Fruit fly (Drosophila melanogaster): Measurements from ENCODE around the gene CG13937.
A peak's percentile ranks its signal among the peaks of the same experiment; 100 is the strongest.

The CG13937 gene

dm6 chr3L:1868841-1869240 is 14.0 kb downstream of the CG13937 start (continued):
- TF ChIP-seq Bteb2 (GFP tag; optimal IDR thresholded peaks at IDR 0.05) (no peak), Side (GFP tag; optimal IDR thresholded peaks at IDR 0.05) (no peak), en (GFP tag; optimal IDR thresholded peaks at IDR 0.05) (no peak), CG12744 (GFP tag; optimal IDR thresholded peaks at IDR 0.05) (no peak), CoRest (tag; optimal IDR thresholded peaks at IDR 0.05) (no peak), Atf-2 (GFP tag; optimal IDR thresholded peaks at IDR 0.05) (no peak), lbe (GFP tag; optimal IDR thresholded peaks at IDR 0.05) (peak; percentile 37), Hmx (GFP tag; optimal IDR thresholded peaks at IDR 0.05) (no peak), tup (GFP tag; optimal IDR thresholded peaks at IDR 0.05) (no peak), kah (GFP tag; optimal IDR thresholded peaks at IDR 0.05) (no peak), CG7271 (tag; optimal IDR thresholded peaks at IDR 0.05) (no peak), CG6683 (GFP tag; optimal IDR thresholded peaks at IDR 0.05) (peak; percentile 31), CG10654 (GFP tag; optimal IDR thresholded peaks at IDR 0.05) (no peak), Max (GFP tag; optimal IDR thresholded peaks at IDR 0.05) (no peak), Sry-δ (GFP tag; optimal IDR thresholded peaks at IDR 0.05) (no peak), twi (tag; optimal IDR thresholded peaks at IDR 0.05) (no peak), ase (GFP tag; IDR thresholded peaks at IDR 0.05) (0 out of 3 replicates have a peak, but pooled peaks have one; percentile 17), CG31388 (GFP tag; optimal IDR thresholded peaks at IDR 0.05) (no peak), Adf1 (GFP tag; IDR thresholded peaks at IDR 0.05) (no peak), YL-1 (GFP tag; optimal IDR thresholded peaks at IDR 0.05) (no peak), Atf6 (GFP tag; IDR thresholded peaks at IDR 0.05) (no peak), sna (GFP tag; IDR thresholded peaks at IDR 0.05; ENCODE audit: partially characterized antibody) (no peak), CG8478 (optimal IDR thresholded peaks at IDR 0.05) (no peak), otp (GFP tag; IDR thresholded peaks at IDR 0.05) (no peak), Mes4 (GFP tag; optimal IDR thresholded peaks at IDR 0.05) (no peak), eyg (GFP tag; optimal IDR thresholded peaks at IDR 0.05) (no peak), CG1529 (GFP tag; optimal IDR thresholded peaks at IDR 0.05) (no peak), sisA (GFP tag; IDR thresholded peaks at IDR 0.05) (no peak), CG7556 (GFP tag; optimal IDR thresholded peaks at IDR 0.05) (no peak), tll (GFP tag; optimal IDR thresholded peaks at IDR 0.05) (no peak), CG9817 (tag; optimal IDR thresholded peaks at IDR 0.05) (no peak), stc (GFP tag; IDR thresholded peaks at IDR 0.05) (peak; percentile 42; the same call in 1 of the 2 replicates), crc (GFP tag; optimal IDR thresholded peaks at IDR 0.05) (no peak), vvl (GFP tag; IDR thresholded peaks at IDR 0.05) (peak; percentile 72), D19A (tag; optimal IDR thresholded peaks at IDR 0.05) (no peak), lilli (GFP tag; optimal IDR thresholded peaks at IDR 0.05) (no peak), CG17385 (GFP tag; optimal IDR thresholded peaks at IDR 0.05) (no peak), CTCF (GFP tag; optimal IDR thresholded peaks at IDR 0.05) (no peak), slbo (GFP tag; IDR thresholded peaks at IDR 0.05) (0 out of 2 replicates have a peak, but pooled peaks have one; percentile 17), CG13287 (GFP tag; IDR thresholded peaks at IDR 0.05; ENCODE audit: partially characterized antibody) (no peak), Ets97D (GFP tag; optimal IDR thresholded peaks at IDR 0.05) (no peak), nerfin-2 (GFP tag; IDR thresholded peaks at IDR 0.05; ENCODE audit: partially characterized antibody) (no peak), nmo (GFP tag; optimal IDR thresholded peaks at IDR 0.05) (peak; percentile 15), ttk (GFP tag; IDR thresholded peaks at IDR 0.05) (peak; percentile 29; the same call in 1 of the 2 replicates), CG11398 (GFP tag; optimal IDR thresholded peaks at IDR 0.05) (no peak), eve (GFP tag; optimal IDR thresholded peaks at IDR 0.05) (no peak), CG11085 (GFP tag; IDR thresholded peaks at IDR 0.05) (0 out of 2 replicates have a peak, but pooled peaks have one; percentile 25), CG2889 (GFP tag; IDR thresholded peaks at IDR 0.05) (no peak), Fer1 (GFP tag; optimal IDR thresholded peaks at IDR 0.05) (peak; percentile 10), bigmax (GFP tag; optimal IDR thresholded peaks at IDR 0.05) (no peak), klu (GFP tag; IDR thresholded peaks at IDR 0.05) (no peak), CG6765 (GFP tag; optimal IDR thresholded peaks at IDR 0.05) (no peak), CG13424 (tag; optimal IDR thresholded peaks at IDR 0.05) (no peak)

All from whole organism, embryonic.